Fruit fly (Drosophila melanogaster): ENCODE results near the gene Axn.
A peak's percentile ranks its signal among the peaks of the same experiment; 100 is the strongest.

Gene Axn

dm6 chr3R:29993134-29993533 is 29.5 kb upstream of the Axn start, which contains the start of gene Acph-1 (continued):
- TF ChIP-seq Xrp1 (GFP tag; IDR thresholded peaks at IDR 0.05) = no peak
- TF ChIP-seq croc (GFP tag; conservative IDR thresholded peaks at IDR 0.05) = no peak
- TF ChIP-seq Stat92E (GFP tag; optimal IDR thresholded peaks at IDR 0.05) = no peak
- TF ChIP-seq z (GFP tag; IDR thresholded peaks at IDR 0.05) = no peak
- TF ChIP-seq Optix (GFP tag; IDR thresholded peaks at IDR 0.05) = no peak
- TF ChIP-seq Oaz (GFP tag; IDR thresholded peaks at IDR 0.05) = no peak
- peak; percentile 18 for TF ChIP-seq YL-1 (GFP tag; optimal IDR thresholded peaks at IDR 0.05)
- no peak for TF ChIP-seq CG12769 (tag; optimal IDR thresholded peaks at IDR 0.05)
- no peak for TF ChIP-seq CG1603 (tag; optimal IDR thresholded peaks at IDR 0.05)
- TF ChIP-seq Antp (GFP tag; optimal IDR thresholded peaks at IDR 0.05) = no peak
- no peak for TF ChIP-seq seq (GFP tag; IDR thresholded peaks at IDR 0.05)
- no peak for TF ChIP-seq sens (GFP tag)
- no peak for TF ChIP-seq dysf (GFP tag; IDR thresholded peaks at IDR 0.05)
- TF ChIP-seq CG3995 (GFP tag; optimal IDR thresholded peaks at IDR 0.05) = no peak
- TF ChIP-seq Fer1 (GFP tag; optimal IDR thresholded peaks at IDR 0.05) = peak; percentile 24
- no peak for TF ChIP-seq sc (optimal IDR thresholded peaks at IDR 0.05)
- no peak for TF ChIP-seq sc (GFP tag; optimal IDR thresholded peaks at IDR 0.05)
- TF ChIP-seq GATAe (GFP tag; conservative IDR thresholded peaks at IDR 0.05) = no peak
- peak; percentile 36; the same call in 1 of the 2 replicates for TF ChIP-seq CG13287 (GFP tag; IDR thresholded peaks at IDR 0.05; ENCODE audit: partially characterized antibody)
- TF ChIP-seq crp (GFP tag; optimal IDR thresholded peaks at IDR 0.05) = peak in 1 of 2 experiments; percentile 21
- TF ChIP-seq vnd (GFP tag; IDR thresholded peaks at IDR 0.05; ENCODE audit: partially characterized antibody) = no peak
- no peak for TF ChIP-seq CG31224 (GFP tag; IDR thresholded peaks at IDR 0.05)
- no peak for TF ChIP-seq sens-2 (GFP tag; IDR thresholded peaks at IDR 0.05)
- TF ChIP-seq amos (GFP tag; IDR thresholded peaks at IDR 0.05; ENCODE audit: partially characterized antibody) = no peak; the same call in 1 of the 2 replicates
- 0 out of 3 replicates have a peak, but pooled peaks have one; percentile 40 for TF ChIP-seq CG34224 (GFP tag; IDR thresholded peaks at IDR 0.05; ENCODE audit: partially characterized antibody)
- TF ChIP-seq CG8290 (GFP tag; optimal IDR thresholded peaks at IDR 0.05) = no peak
- TF ChIP-seq CG8290 (tag; optimal IDR thresholded peaks at IDR 0.05) = no peak
- no peak for TF ChIP-seq CG10543 (GFP tag; optimal IDR thresholded peaks at IDR 0.05)
- no peak for TF ChIP-seq zfh1 (GFP tag; IDR thresholded peaks at IDR 0.05)
- TF ChIP-seq CG6791 (GFP tag; IDR thresholded peaks at IDR 0.05; ENCODE audit: partially characterized antibody) = no peak
- TF ChIP-seq Dbx (GFP tag; IDR thresholded peaks at IDR 0.05) = no peak
- no peak for TF ChIP-seq pros (GFP tag; optimal IDR thresholded peaks at IDR 0.05)
- no peak for TF ChIP-seq CG31388 (GFP tag; optimal IDR thresholded peaks at IDR 0.05)
- TF ChIP-seq E2f2 (GFP tag; IDR thresholded peaks at IDR 0.05) = peak; percentile 86
- TF ChIP-seq Dll (GFP tag; IDR thresholded peaks at IDR 0.05; ENCODE audit: partially characterized antibody) = 0 out of 4 replicates have a peak, but pooled peaks have one; percentile 32
- TF ChIP-seq CG14710 (tag; optimal IDR thresholded peaks at IDR 0.05) = no peak
- TF ChIP-seq TFAM (GFP tag; optimal IDR thresholded peaks at IDR 0.05) = no peak
- TF ChIP-seq Hsf (GFP tag; optimal IDR thresholded peaks at IDR 0.05) = no peak
- no peak for TF ChIP-seq oc (tag; optimal IDR thresholded peaks at IDR 0.05)
- TF ChIP-seq Pdp1 (GFP tag; optimal IDR thresholded peaks at IDR 0.05) = peak in 1 of 2 experiments; percentile 52
- TF ChIP-seq MBD-R2 (GFP tag; IDR thresholded peaks at IDR 0.05) = peak; percentile 41
- TF ChIP-seq ro (GFP tag; IDR thresholded peaks at IDR 0.05) = no peak
- TF ChIP-seq otp (GFP tag; IDR thresholded peaks at IDR 0.05) = no peak
- TF ChIP-seq Fer2 (tag; optimal IDR thresholded peaks at IDR 0.05) = no peak
- no peak for TF ChIP-seq CG18599 (GFP tag; optimal IDR thresholded peaks at IDR 0.05)
- no peak for TF ChIP-seq pnt (GFP tag; optimal IDR thresholded peaks at IDR 0.05)
- TF ChIP-seq CG8765 (GFP tag; IDR thresholded peaks at IDR 0.05) = no peak
- no peak for TF ChIP-seq Dek (tag; optimal IDR thresholded peaks at IDR 0.05)
- TF ChIP-seq luna (GFP tag; optimal IDR thresholded peaks at IDR 0.05) = no peak
- no peak for TF ChIP-seq CG18262 (tag; optimal IDR thresholded peaks at IDR 0.05)
- no peak for TF ChIP-seq Mad (GFP tag; optimal IDR thresholded peaks at IDR 0.05)

All from whole organism, embryonic.